Worm (Caenorhabditis elegans) whole organism, young adult: ENCODE results near the gene lurp-2.

Experiments
- Y56A3A.18 ChIP-seq: fragments of 200-800 bp; sonication (Bioruptor generic); IDR thresholded peaks from 2 replicates; pipeline ENCODE4 v1.3.6; 2022; ENCODE audit warnings: missing genetic modification reagents, missing genetic modification characterization, missing compliant biosample characterization
- ama-1 ChIP-seq, 3 experiments: fragments of 150-350 bp in 1 of 3; sonication (generic microtip) in 2 of 3; optimal IDR thresholded peaks; 2 replicates each; lab custom pipeline; 2014 to 2018; ENCODE audit warnings: missing biosample characterization in 2 of 3, missing genetic modification characterization in 2 of 3, missing genetic modification reagents in 2 of 3
- ceh-27 ChIP-seq: fragments of 200-800 bp; sonication (Bioruptor generic); optimal IDR thresholded peaks from 2 replicates; lab custom pipeline; 2018; ENCODE audit warnings: mild to moderate bottlenecking, missing genetic modification characterization, moderate library complexity, missing compliant biosample characterization
- dox-1 ChIP-seq: fragments of 200-800 bp; sonication (Bioruptor generic); IDR thresholded peaks from 2 replicates; pipeline ENCODE4 v1.3.6; 2022; ENCODE audit warnings: missing genetic modification reagents, missing genetic modification characterization, missing compliant biosample characterization
- lag-1 ChIP-seq: fragments of 200-800 bp; sonication (Bioruptor generic); IDR thresholded peaks from 2 replicates; pipeline ENCODE4 v1.3.6; 2022; ENCODE audit warnings: missing genetic modification reagents, missing genetic modification characterization, missing compliant biosample characterization
- lin-40 ChIP-seq: sonication (generic microtip); optimal IDR thresholded peaks from 2 replicates; lab custom pipeline; 2016; ENCODE audit warnings: missing genetic modification characterization, mild to moderate bottlenecking, missing compliant biosample characterization, missing genotype, missing genetic modification reagents
- nhr-90 ChIP-seq: sonication (generic microtip); optimal IDR thresholded peaks from 2 replicates; lab custom pipeline; 2016; ENCODE audit warnings: missing genotype, mild to moderate bottlenecking, missing genetic modification characterization, missing compliant biosample characterization
- snpc-4 ChIP-seq, 5 experiments: fragments of 150-350 bp in 1 of 5; sonication (generic microtip) in 4 of 5; optimal IDR thresholded peaks; 2 replicates each; lab custom pipeline; 2014 to 2018; ENCODE audit warnings: missing genetic modification characterization in 5 of 5, missing biosample characterization in 3 of 5, antibody characterized with exemption in 2 of 5, mild to moderate bottlenecking in 2 of 5, missing compliant biosample characterization in 2 of 5, missing genotype in 2 of 5, moderate library complexity in 2 of 5, missing genetic modification reagents in 1 of 5
- unc-130 ChIP-seq: sonication (generic microtip); optimal IDR thresholded peaks from 2 replicates; lab custom pipeline; 2016; ENCODE audit warnings: missing genetic modification reagents, missing genetic modification characterization, missing compliant biosample characterization

DNA sequence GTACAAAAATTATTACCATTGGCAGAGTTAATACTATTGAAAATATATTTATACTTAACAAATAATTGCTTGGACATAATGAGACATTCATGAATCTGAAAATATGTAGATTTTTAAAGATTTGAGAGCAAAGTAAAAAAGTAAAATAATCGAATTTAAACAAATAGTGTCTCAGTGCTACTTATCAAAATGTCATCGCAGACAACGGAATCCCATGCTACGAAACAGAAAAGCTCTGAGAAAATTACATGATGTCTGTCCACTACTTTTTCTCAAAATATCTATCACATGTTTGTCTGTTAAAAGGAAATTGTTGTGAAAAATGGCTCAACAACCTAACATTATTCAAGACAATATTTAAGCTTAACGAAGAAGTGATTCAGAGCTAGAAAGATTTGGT, 30.9 kb downstream of the lurp-2 start, which contains the start of gene T10G3.4:
- TF ChIP-seq unc-130 (GFP tag; lab: Kevin White, UChicago) (no peak), ama-1 (optimal IDR thresholded peaks at IDR 0.05; lab: Kevin White, UChicago) (no peak), ama-1 (GFP tag; optimal IDR thresholded peaks at IDR 0.05; lab: Kevin White, UChicago) (no peak), ceh-27 (GFP tag; lab: Kevin White, UChicago) (no peak), snpc-4 (GFP tag; optimal IDR thresholded peaks at IDR 0.05; lab: Kevin White, UChicago) (no peak), snpc-4 (tag; optimal IDR thresholded peaks at IDR 0.05; lab: Kevin White, UChicago) (no peak), lag-1 (GFP tag; lab: Robert Waterston, UW) (no peak), Y56A3A.18 (GFP tag; lab: Robert Waterston, UW) (no peak), dox-1 (GFP tag; lab: Robert Waterston, UW) (no peak), nhr-90 (tag; lab: Kevin White, UChicago) (no peak), lin-40 (tag; lab: Kevin White, UChicago) (no peak)
